Fruit fly (Drosophila melanogaster): Measurements from ENCODE around the gene tos.

Gene tos

dm6 chr2L:18653328-18653675 is 28.6 kb downstream of the tos start (continued):
- TF ChIP-seq Deaf1 (tag; optimal IDR thresholded peaks at IDR 0.05) (no peak), CG32767 (GFP tag; IDR thresholded peaks at IDR 0.05) (0 out of 2 replicates have a peak, but pooled peaks have one; percentile 48), wor (GFP tag; IDR thresholded peaks at IDR 0.05) (peak; percentile 60), CG30020 (tag; optimal IDR thresholded peaks at IDR 0.05) (no peak), Mad (GFP tag; optimal IDR thresholded peaks at IDR 0.05) (peak; percentile 23), Bteb2 (GFP tag; optimal IDR thresholded peaks at IDR 0.05) (no peak), CG8924 (tag; optimal IDR thresholded peaks at IDR 0.05) (peak; percentile 68), CG10267 (tag; optimal IDR thresholded peaks at IDR 0.05) (peak; percentile 69), CG14441 (GFP tag; IDR thresholded peaks at IDR 0.05) (peak; percentile 67), CG4730 (GFP tag; IDR thresholded peaks at IDR 0.05) (peak; percentile 70), B-H2 (GFP tag; optimal IDR thresholded peaks at IDR 0.05) (no peak), Blimp-1 (GFP tag; optimal IDR thresholded peaks at IDR 0.05) (peak; percentile 86), CG1647 (GFP tag; optimal IDR thresholded peaks at IDR 0.05) (peak; percentile 78), TFAM (GFP tag; optimal IDR thresholded peaks at IDR 0.05) (peak; percentile 42), CG4360 (GFP tag; IDR thresholded peaks at IDR 0.05) (peak; percentile 49), CG17385 (GFP tag; optimal IDR thresholded peaks at IDR 0.05) (peak; percentile 28), gsb-n (tag; optimal IDR thresholded peaks at IDR 0.05) (peak; percentile 70), Xrp1 (GFP tag; IDR thresholded peaks at IDR 0.05) (peak; percentile 92), dmrt11E (tag; optimal IDR thresholded peaks at IDR 0.05) (peak; percentile 70), danr (GFP tag; IDR thresholded peaks at IDR 0.05) (no peak; the same call in 1 of the 2 replicates), unpg (GFP tag; optimal IDR thresholded peaks at IDR 0.05) (peak; percentile 48), Max (GFP tag; optimal IDR thresholded peaks at IDR 0.05) (peak; percentile 66), repo (GFP tag; optimal IDR thresholded peaks at IDR 0.05) (peak; percentile 17), CG14667 (GFP tag; IDR thresholded peaks at IDR 0.05) (peak; percentile 65), sim (GFP tag; IDR thresholded peaks at IDR 0.05) (0 out of 2 replicates have a peak, but pooled peaks have one; percentile 21), salm (tag; optimal IDR thresholded peaks at IDR 0.05) (no peak), bab2 (GFP tag; optimal IDR thresholded peaks at IDR 0.05) (peak; percentile 7), Meics (GFP tag; optimal IDR thresholded peaks at IDR 0.05) (peak; percentile 44), E2f1 (GFP tag; IDR thresholded peaks at IDR 0.05) (peak; percentile 58), CG14014 (GFP tag; IDR thresholded peaks at IDR 0.05) (0 out of 2 replicates have a peak, but pooled peaks have one; percentile 15), CG6683 (GFP tag; optimal IDR thresholded peaks at IDR 0.05) (no peak), CG10462 (GFP tag; optimal IDR thresholded peaks at IDR 0.05) (peak; percentile 33), NC2β (GFP tag; optimal IDR thresholded peaks at IDR 0.05) (peak; percentile 21), CG6791 (GFP tag; IDR thresholded peaks at IDR 0.05; ENCODE audit: partially characterized antibody) (no peak), BEAF-32 (GFP tag; optimal IDR thresholded peaks at IDR 0.05) (no peak), CG10274 (GFP tag; optimal IDR thresholded peaks at IDR 0.05) (peak; percentile 44), crp (GFP tag; optimal IDR thresholded peaks at IDR 0.05) (peak in 1 of 2 experiments; percentile 3), CG9797 (GFP tag; optimal IDR thresholded peaks at IDR 0.05) (no peak), Usf (GFP tag; optimal IDR thresholded peaks at IDR 0.05) (peak; percentile 40), nerfin-2 (GFP tag; IDR thresholded peaks at IDR 0.05; ENCODE audit: partially characterized antibody) (no peak), Fer2 (tag; optimal IDR thresholded peaks at IDR 0.05) (no peak), tup (GFP tag; optimal IDR thresholded peaks at IDR 0.05) (no peak), PHDP (tag; optimal IDR thresholded peaks at IDR 0.05) (peak; percentile 29), pros (GFP tag; optimal IDR thresholded peaks at IDR 0.05) (no peak), Xbp1 (GFP tag; optimal IDR thresholded peaks at IDR 0.05) (peak; percentile 77), ind (GFP tag; optimal IDR thresholded peaks at IDR 0.05) (peak; percentile 77), eyg (GFP tag; optimal IDR thresholded peaks at IDR 0.05) (peak; percentile 28), schlank (tag; optimal IDR thresholded peaks at IDR 0.05) (no peak), onecut (GFP tag; IDR thresholded peaks at IDR 0.05) (peak; percentile 34), CG7928 (GFP tag; optimal IDR thresholded peaks at IDR 0.05) (no peak), ab (GFP tag; optimal IDR thresholded peaks at IDR 0.05) (no peak)

All from whole organism, embryonic.